Worm (Caenorhabditis elegans) whole organism, L4 larva: ENCODE measurements around the gene col-74.

Experiments
- D1046.2 ChIP-seq: fragments of 200-800 bp; sonication (Bioruptor generic); IDR thresholded peaks from 2 replicates; pipeline ENCODE4 v1.3.6; 2022; ENCODE audit warnings: missing genetic modification characterization, missing compliant biosample characterization
- F26F4.8 ChIP-seq: fragments of 200-800 bp; sonication (Bioruptor generic); conservative IDR thresholded peaks from 2 replicates; pipeline ENCODE4 v1.3.6; 2022; ENCODE audit warnings: missing genetic modification characterization, missing compliant biosample characterization
- Y105C5A.15 ChIP-seq: fragments of 200-800 bp; sonication (Bioruptor generic); IDR thresholded peaks from 2 replicates; pipeline ENCODE4 v1.3.6; 2022; ENCODE audit warnings: missing genetic modification characterization, missing compliant biosample characterization
- ZK337.2 ChIP-seq: fragments of 200-800 bp; sonication (Bioruptor generic); IDR thresholded peaks from 2 replicates; pipeline ENCODE4 v1.3.6; 2022; ENCODE audit warnings: missing genetic modification reagents, missing genetic modification characterization, missing compliant biosample characterization
- aha-1 ChIP-seq: fragments of 150-350 bp; peaks from one replicate; lab custom pipeline; 2014; ENCODE audit warnings: missing biosample characterization, missing genetic modification characterization
- arid-1 ChIP-seq: fragments of 200-800 bp; sonication (Bioruptor generic); conservative IDR thresholded peaks from 2 replicates; pipeline ENCODE4 v1.3.6; 2022; ENCODE audit warnings: missing genetic modification reagents, missing genetic modification characterization, missing compliant biosample characterization
- ceh-20 ChIP-seq: fragments of 200-800 bp; sonication (Bioruptor generic); IDR thresholded peaks from 2 replicates; pipeline ENCODE4 v1.3.6; 2022; ENCODE audit warnings: missing genetic modification reagents, missing genetic modification characterization, missing compliant biosample characterization
- ceh-82 ChIP-seq: sonication (generic microtip); optimal IDR thresholded peaks from 2 replicates; lab custom pipeline; 2017; ENCODE audit warnings: missing biosample characterization, missing genetic modification characterization
- ces-1 ChIP-seq: fragments of 150-350 bp; sonication (generic microtip); optimal IDR thresholded peaks from 4 replicates; lab custom pipeline; 2014; ENCODE audit warnings: missing biosample characterization, missing genetic modification reagents, missing genetic modification characterization
- cey-2 ChIP-seq: sonication (generic microtip); optimal IDR thresholded peaks from 3 replicates; lab custom pipeline; 2017; ENCODE audit warnings: missing genetic modification characterization, mild to moderate bottlenecking, missing compliant biosample characterization, antibody characterized with exemption, borderline replicate concordance; ENCODE audit not compliant: insufficient read depth
- ctbp-1 ChIP-seq: fragments of 200-800 bp; sonication (Bioruptor generic); IDR thresholded peaks from 2 replicates; pipeline ENCODE4 v1.3.6; 2022; ENCODE audit warnings: missing genetic modification reagents, missing genetic modification characterization, missing compliant biosample characterization
- daf-16 ChIP-seq, 3 experiments: sonication (generic microtip); optimal IDR thresholded peaks; 2 replicates each; lab custom pipeline; 2016 to 2017; ENCODE audit warnings: missing genetic modification characterization in 3 of 3, missing genetic modification reagents in 3 of 3, mild to moderate bottlenecking in 2 of 3, missing compliant biosample characterization in 2 of 3, missing biosample characterization in 1 of 3, moderate library complexity in 1 of 3
- dmd-6 ChIP-seq: fragments of 200-800 bp; sonication (Bioruptor generic); IDR thresholded peaks from 2 replicates; pipeline ENCODE4 v1.3.6; 2022; ENCODE audit warnings: missing genetic modification reagents, missing genetic modification characterization, missing compliant biosample characterization
- dmd-8 ChIP-seq: fragments of 200-800 bp; sonication (Bioruptor generic); IDR thresholded peaks from 2 replicates; pipeline ENCODE4 v1.3.6; 2022; ENCODE audit warnings: missing genetic modification characterization, missing compliant biosample characterization
- dve-1 ChIP-seq: sonication (generic microtip); optimal IDR thresholded peaks from 2 replicates; lab custom pipeline; 2017; ENCODE audit warnings: antibody characterized with exemption, mild to moderate bottlenecking, missing genetic modification characterization, missing compliant biosample characterization; ENCODE audit not compliant: insufficient read depth
- egl-27 ChIP-seq: sonication (generic microtip); optimal IDR thresholded peaks from 3 replicates; lab custom pipeline; 2017; ENCODE audit warnings: missing biosample characterization, missing genetic modification reagents, missing genetic modification characterization
- egl-43 ChIP-seq: fragments of 200-800 bp; sonication (Bioruptor generic); IDR thresholded peaks from 2 replicates; pipeline ENCODE4 v1.3.6; 2022; ENCODE audit warnings: missing genetic modification reagents, missing genetic modification characterization, missing compliant biosample characterization
- fos-1 ChIP-seq: fragments of 150-350 bp; optimal IDR thresholded peaks from 2 replicates; lab custom pipeline; 2014; ENCODE audit warnings: missing biosample characterization, missing genetic modification characterization
- gei-8 ChIP-seq: fragments of 200-800 bp; sonication (Bioruptor generic); optimal IDR thresholded peaks from 2 replicates; lab custom pipeline; 2018; ENCODE audit warnings: mild to moderate bottlenecking, missing genetic modification characterization, missing compliant biosample characterization
- hif-1 ChIP-seq, 2 experiments: sonication (generic microtip); optimal IDR thresholded peaks; 2 replicates each; lab custom pipeline; 2016 to 2017; ENCODE audit warnings: missing compliant biosample characterization in 2 of 2, missing genetic modification characterization in 2 of 2, missing genetic modification reagents in 2 of 2, missing genotype in 2 of 2, mild to moderate bottlenecking in 1 of 2
- hlh-30 ChIP-seq: sonication (generic microtip); optimal IDR thresholded peaks from 2 replicates; lab custom pipeline; 2017; ENCODE audit warnings: antibody characterized with exemption, mild to moderate bottlenecking, missing genetic modification characterization, missing compliant biosample characterization; ENCODE audit not compliant: insufficient read depth
- hmg-1.1 ChIP-seq: fragments of 200-800 bp; sonication (Bioruptor generic); IDR thresholded peaks from 2 replicates; pipeline ENCODE4 v1.3.6; 2022; ENCODE audit warnings: missing genetic modification reagents, missing genetic modification characterization, missing compliant biosample characterization
- lin-13 ChIP-seq: fragments of 150-350 bp; optimal IDR thresholded peaks from 2 replicates; lab custom pipeline; 2014; ENCODE audit warnings: missing biosample characterization, missing genetic modification reagents, missing genetic modification characterization
- lin-15B ChIP-seq: fragments of 150-350 bp; sonication (generic microtip); optimal IDR thresholded peaks from 3 replicates; lab custom pipeline; 2014; ENCODE audit warnings: missing biosample characterization, missing genetic modification characterization
- lin-29 ChIP-seq: fragments of 200-800 bp; sonication (Bioruptor generic); IDR thresholded peaks from 2 replicates; pipeline ENCODE4 v1.3.6; 2022; ENCODE audit warnings: missing genetic modification reagents, missing genetic modification characterization, missing compliant biosample characterization
- mep-1 ChIP-seq: fragments of 150-350 bp; sonication (generic microtip); optimal IDR thresholded peaks from 3 replicates; lab custom pipeline; 2014; ENCODE audit warnings: missing biosample characterization, missing genetic modification characterization
- nhr-102 ChIP-seq: sonication (generic microtip); optimal IDR thresholded peaks from 2 replicates; lab custom pipeline; 2016; ENCODE audit warnings: mild to moderate bottlenecking, missing genetic modification characterization, moderate library complexity, missing compliant biosample characterization
- nhr-111 ChIP-seq: fragments of 200-800 bp; sonication (Bioruptor generic); optimal IDR thresholded peaks from 2 replicates; lab custom pipeline; 2018; ENCODE audit warnings: mild to moderate bottlenecking, missing genetic modification characterization, missing compliant biosample characterization
- nhr-237 ChIP-seq: sonication (generic microtip); optimal IDR thresholded peaks from 2 replicates; lab custom pipeline; 2017; ENCODE audit warnings: missing biosample characterization, missing genetic modification characterization
- nhr-25 ChIP-seq: sonication (generic microtip); optimal IDR thresholded peaks from 2 replicates; lab custom pipeline; 2017; ENCODE audit warnings: missing genetic modification characterization, mild to moderate bottlenecking, missing compliant biosample characterization, antibody characterized with exemption, moderate library complexity, borderline replicate concordance; ENCODE audit not compliant: insufficient read depth
- nhr-28 ChIP-seq: fragments of 150-350 bp; optimal IDR thresholded peaks from 2 replicates; lab custom pipeline; 2014; ENCODE audit warnings: missing biosample characterization, missing genetic modification characterization
- nhr-6 ChIP-seq: fragments of 150-350 bp; optimal IDR thresholded peaks from 2 replicates; lab custom pipeline; 2014; ENCODE audit warnings: missing biosample characterization, missing genetic modification characterization
- nhr-77 ChIP-seq: fragments of 150-350 bp; optimal IDR thresholded peaks from 2 replicates; lab custom pipeline; 2014; ENCODE audit warnings: missing biosample characterization, missing genetic modification characterization
- pha-4 ChIP-seq, 2 experiments: fragments of 150-350 bp in 1 of 2; fragments of 200-800 bp in 1 of 2; sonication (Bioruptor generic) in 1 of 2; IDR thresholded peaks in 1 of 2; optimal IDR thresholded peaks in 1 of 2; 2 replicates each; pipeline versions ENCODE4 v1.3.6 to Lab custom; 2014 to 2022; ENCODE audit warnings: missing genetic modification characterization in 2 of 2, missing genetic modification reagents in 2 of 2, missing biosample characterization in 1 of 2, missing compliant biosample characterization in 1 of 2
- php-3 ChIP-seq: fragments of 200-800 bp; sonication (Bioruptor generic); IDR thresholded peaks from 2 replicates; pipeline ENCODE4 v1.3.6; 2022; ENCODE audit warnings: missing genetic modification reagents, missing genetic modification characterization, missing compliant biosample characterization
- pqm-1 ChIP-seq: sonication (generic microtip); optimal IDR thresholded peaks from 2 replicates; lab custom pipeline; 2017; ENCODE audit warnings: missing biosample characterization, missing genetic modification characterization
- saeg-2 ChIP-seq: fragments of 200-800 bp; sonication (Bioruptor generic); IDR thresholded peaks from 2 replicates; pipeline ENCODE4 v1.3.6; 2022; ENCODE audit warnings: missing genetic modification reagents, missing genetic modification characterization, missing compliant biosample characterization
- set-16 ChIP-seq: fragments of 200-800 bp; sonication (Bioruptor generic); IDR thresholded peaks from 2 replicates; pipeline ENCODE4 v1.3.6; 2022; ENCODE audit warnings: missing genetic modification reagents, missing genetic modification characterization, missing compliant biosample characterization
- spr-3 ChIP-seq: fragments of 200-800 bp; sonication (Bioruptor generic); optimal IDR thresholded peaks from 2 replicates; lab custom pipeline; 2018; ENCODE audit warnings: mild to moderate bottlenecking, missing genetic modification characterization, missing compliant biosample characterization
- tra-1 ChIP-seq: fragments of 200-800 bp; sonication (Bioruptor generic); IDR thresholded peaks from 2 replicates; pipeline ENCODE4 v1.3.6; 2022; ENCODE audit warnings: missing genetic modification reagents, missing genetic modification characterization, missing compliant biosample characterization
- zip-2 ChIP-seq: fragments of 150-350 bp; optimal IDR thresholded peaks from 2 replicates; lab custom pipeline; 2014; ENCODE audit warnings: missing biosample characterization, missing genetic modification characterization
- ztf-11 ChIP-seq: fragments of 150-350 bp; optimal IDR thresholded peaks from 2 replicates; lab custom pipeline; 2014; ENCODE audit warnings: missing biosample characterization, missing genetic modification characterization
- ztf-7 ChIP-seq: fragments of 150-350 bp; optimal IDR thresholded peaks from 2 replicates; lab custom pipeline; 2014; ENCODE audit warnings: missing biosample characterization, missing genetic modification characterization

col-74 gene

DNA sequence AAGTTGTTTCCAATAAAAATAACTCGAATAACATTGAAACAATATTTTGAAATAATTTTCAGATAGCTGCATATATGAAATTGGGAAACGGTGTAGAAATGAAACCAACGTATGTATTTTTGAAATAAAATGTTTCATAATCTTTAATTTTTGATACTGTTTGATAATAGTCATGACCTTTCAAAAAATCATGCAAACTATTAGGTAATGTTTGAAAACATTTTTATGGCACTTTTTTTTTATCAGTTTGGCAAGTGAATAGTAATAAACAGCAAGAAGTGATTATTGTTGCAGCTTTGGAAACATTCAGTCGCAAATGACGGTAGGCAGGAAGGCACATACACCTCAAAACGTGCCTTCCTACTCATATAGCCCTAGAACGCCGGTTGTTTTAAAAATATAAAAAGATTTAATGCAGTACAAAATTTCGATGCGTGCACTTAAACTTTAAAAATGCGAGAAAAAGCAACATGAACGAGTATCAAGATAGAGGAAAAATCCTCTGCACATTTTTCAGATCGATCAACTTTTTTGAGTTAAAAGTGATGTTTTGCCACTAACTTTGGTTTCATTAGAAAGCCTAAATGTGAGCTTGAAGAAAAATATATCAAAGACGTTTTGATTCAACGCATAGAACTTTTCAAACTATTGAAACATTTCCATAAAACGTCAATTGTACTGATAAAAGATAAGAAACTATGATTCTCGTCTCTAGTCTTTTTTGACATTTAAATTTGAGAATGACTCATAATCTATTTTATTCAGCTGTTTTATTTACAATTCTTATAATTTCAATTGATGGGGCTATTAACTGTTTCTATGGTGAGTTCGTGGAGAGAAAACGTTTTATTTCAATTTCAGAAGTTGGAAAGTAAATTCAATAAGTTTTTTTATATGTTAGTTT, 35.5 kb downstream of the col-74 start, which contains the start of gene F55C12.19:
Gene F55C12.19 (plus strand): TSS at position 735 of the 904 bp plus-strand sequence.
- no peak for TF ChIP-seq nhr-77
- no peak for TF ChIP-seq ztf-11 (tag; lab: Kevin White, UChicago)
- no peak for TF ChIP-seq set-16 (GFP tag; lab: Robert Waterston, UW)
- TF ChIP-seq pqm-1 (tag; lab: Kevin White, UChicago), result peak; percentile 52
- TF ChIP-seq hlh-30 (tag; lab: Kevin White, UChicago), result no peak
- TF ChIP-seq lin-15B (tag; lab: Kevin White, UChicago), result no peak
- TF ChIP-seq zip-2 (tag; lab: Kevin White, UChicago), result no peak
- no peak for TF ChIP-seq lin-29
- TF ChIP-seq php-3 (GFP tag; lab: Robert Waterston, UW), result peak; percentile 54; the same call in 1 of the 2 replicates
- TF ChIP-seq nhr-25, result no peak
- no peak for TF ChIP-seq F26F4.8
- TF ChIP-seq nhr-6, result peak; percentile 78
- TF ChIP-seq ceh-82 (tag; lab: Kevin White, UChicago), result no peak
- peak; percentile 97 for TF ChIP-seq aha-1
- peak; percentile 37 for TF ChIP-seq dve-1 (tag; lab: Kevin White, UChicago)
- TF ChIP-seq dmd-8 (GFP tag; lab: Robert Waterston, UW), result no peak
- no peak for TF ChIP-seq nhr-237 (tag; lab: Kevin White, UChicago)
- no peak for TF ChIP-seq nhr-111
- TF ChIP-seq nhr-28, result peak; percentile 39
- no peak for TF ChIP-seq ceh-20 (GFP tag; lab: Robert Waterston, UW)
- TF ChIP-seq tra-1 (GFP tag; lab: Robert Waterston, UW), result no peak
- peak; percentile 59 for TF ChIP-seq dmd-6 (GFP tag; lab: Robert Waterston, UW)
- no peak for TF ChIP-seq fos-1 (tag; lab: Kevin White, UChicago)
- TF ChIP-seq ZK337.2 (GFP tag; lab: Robert Waterston, UW), result no peak
- TF ChIP-seq saeg-2 (GFP tag; lab: Robert Waterston, UW), result no peak
- TF ChIP-seq daf-16 (GFP tag; optimal IDR thresholded peaks at IDR 0.05; lab: Kevin White, UChicago), result no peak
- TF ChIP-seq daf-16 (tag; optimal IDR thresholded peaks at IDR 0.05; lab: Kevin White, UChicago), result peak; percentile 86
- no peak for TF ChIP-seq hif-1 (tag; optimal IDR thresholded peaks at IDR 0.05; lab: Kevin White, UChicago)
- TF ChIP-seq lin-13 (GFP tag; lab: Kevin White, UChicago), result no peak
- no peak for TF ChIP-seq hmg-1.1
- no peak for TF ChIP-seq ces-1 (GFP tag; lab: Kevin White, UChicago)
- TF ChIP-seq egl-43 (GFP tag; lab: Robert Waterston, UW), result no peak
- TF ChIP-seq cey-2 (tag; lab: Kevin White, UChicago), result no peak
- TF ChIP-seq pha-4 (GFP tag; IDR thresholded peaks at IDR 0.05; lab: Robert Waterston, UW), result no peak
- no peak for TF ChIP-seq pha-4 (tag; optimal IDR thresholded peaks at IDR 0.05; lab: Kevin White, UChicago)
- no peak for TF ChIP-seq egl-27 (tag; lab: Kevin White, UChicago)
- TF ChIP-seq ctbp-1 (GFP tag; lab: Robert Waterston, UW), result no peak
- no peak for TF ChIP-seq gei-8 (GFP tag; lab: Kevin White, UChicago)
- TF ChIP-seq arid-1 (GFP tag; lab: Robert Waterston, UW), result no peak
- no peak for TF ChIP-seq D1046.2 (GFP tag; lab: Robert Waterston, UW)
- peak; percentile 2 for TF ChIP-seq mep-1
- no peak for TF ChIP-seq Y105C5A.15
- TF ChIP-seq nhr-102 (tag; lab: Kevin White, UChicago), result no peak
- TF ChIP-seq ztf-7 (tag; lab: Kevin White, UChicago), result no peak
- TF ChIP-seq spr-3 (GFP tag; lab: Kevin White, UChicago), result no peak
